Worm (Caenorhabditis elegans) whole organism, L3 larva: Measurements from ENCODE around the gene F38C2.1.

Experiments
- R02D3.7 ChIP-seq: fragments of 150-350 bp; optimal IDR thresholded peaks from 2 replicates; lab custom pipeline; 2014; ENCODE audit warnings: missing biosample characterization, missing genetic modification characterization
- ama-1 ChIP-seq: fragments of 150-350 bp; optimal IDR thresholded peaks from 2 replicates; lab custom pipeline; 2018
- ceh-28 ChIP-seq: fragments of 150-350 bp; optimal IDR thresholded peaks from 2 replicates; lab custom pipeline; 2014; ENCODE audit warnings: missing biosample characterization, missing genetic modification reagents, missing genetic modification characterization
- ceh-82 ChIP-seq: fragments of 150-350 bp; optimal IDR thresholded peaks from 2 replicates; lab custom pipeline; 2014; ENCODE audit warnings: missing biosample characterization, missing genetic modification characterization
- ceh-9 ChIP-seq: sonication (generic microtip); optimal IDR thresholded peaks from 2 replicates; lab custom pipeline; 2018; ENCODE audit warnings: missing biosample characterization, missing genetic modification characterization
- daf-12 ChIP-seq: fragments of 150-350 bp; optimal IDR thresholded peaks from 2 replicates; lab custom pipeline; 2014; ENCODE audit warnings: missing biosample characterization, missing genetic modification reagents, missing genetic modification characterization
- egl-5 ChIP-seq: fragments of 150-350 bp; optimal IDR thresholded peaks from 2 replicates; lab custom pipeline; 2017; ENCODE audit warnings: missing biosample characterization, missing genetic modification reagents, missing genetic modification characterization, inconsistent platforms
- elt-3 ChIP-seq, 3 experiments: fragments of 150-350 bp in 1 of 3; sonication (generic microtip) in 2 of 3; optimal IDR thresholded peaks; 2 replicates in 2 of 3; 4 replicates in 1 of 3; lab custom pipeline; 2014 to 2017; ENCODE audit warnings: missing biosample characterization in 3 of 3, missing genetic modification characterization in 3 of 3
- eor-1 ChIP-seq, 2 experiments: fragments of 150-350 bp; optimal IDR thresholded peaks; 2 replicates each; lab custom pipeline; 2014 to 2018; ENCODE audit warnings: missing biosample characterization in 2 of 2, missing genetic modification characterization in 2 of 2
- fkh-2 ChIP-seq: fragments of 150-350 bp; optimal IDR thresholded peaks from 2 replicates; lab custom pipeline; 2014; ENCODE audit warnings: missing biosample characterization, missing genetic modification reagents, missing genetic modification characterization
- fos-1 ChIP-seq: fragments of 150-350 bp; optimal IDR thresholded peaks from 2 replicates; lab custom pipeline; 2014; ENCODE audit warnings: missing biosample characterization, missing genetic modification characterization
- jun-1 ChIP-seq: fragments of 150-350 bp; optimal IDR thresholded peaks from 2 replicates; lab custom pipeline; 2014; ENCODE audit warnings: missing biosample characterization, missing genetic modification reagents, missing genetic modification characterization
- lin-15B ChIP-seq: fragments of 150-350 bp; optimal IDR thresholded peaks from 2 replicates; lab custom pipeline; 2014; ENCODE audit warnings: missing biosample characterization, missing genetic modification characterization
- lin-39 ChIP-seq: fragments of 150-350 bp; optimal IDR thresholded peaks from 2 replicates; lab custom pipeline; 2018; ENCODE audit warnings: missing biosample characterization, missing genetic modification reagents, missing genetic modification characterization
- lsy-12 ChIP-seq: sonication (generic microtip); optimal IDR thresholded peaks from 2 replicates; lab custom pipeline; 2016; ENCODE audit warnings: mild to moderate bottlenecking, missing genetic modification characterization, missing compliant biosample characterization
- mdl-1 ChIP-seq: fragments of 150-350 bp; optimal IDR thresholded peaks from 2 replicates; lab custom pipeline; 2014; ENCODE audit warnings: missing biosample characterization, missing genetic modification characterization
- mml-1 ChIP-seq: fragments of 150-350 bp; sonication (generic microtip); optimal IDR thresholded peaks from 3 replicates; lab custom pipeline; 2014; ENCODE audit warnings: missing biosample characterization, missing genetic modification characterization
- nfya-1 ChIP-seq: sonication (generic microtip); optimal IDR thresholded peaks from 2 replicates; lab custom pipeline; 2017; ENCODE audit warnings: missing genetic modification characterization, mild to moderate bottlenecking, missing compliant biosample characterization, antibody characterized with exemption, moderate library complexity; ENCODE audit not compliant: insufficient read depth
- nhr-23 ChIP-seq: fragments of 150-350 bp; optimal IDR thresholded peaks from 2 replicates; lab custom pipeline; 2014; ENCODE audit warnings: missing biosample characterization, missing genetic modification reagents, missing genetic modification characterization
- nhr-25 ChIP-seq: sonication (generic microtip); optimal IDR thresholded peaks from 2 replicates; lab custom pipeline; 2017; ENCODE audit warnings: missing biosample characterization, missing genetic modification characterization
- nhr-43 ChIP-seq: sonication (generic microtip); optimal IDR thresholded peaks from 2 replicates; lab custom pipeline; 2016; ENCODE audit warnings: mild to moderate bottlenecking, missing genetic modification characterization, missing compliant biosample characterization; ENCODE audit not compliant: poor library complexity, severe bottlenecking
- nhr-76 ChIP-seq: fragments of 150-350 bp; sonication (generic microtip); optimal IDR thresholded peaks from 5 replicates; lab custom pipeline; 2014; ENCODE audit warnings: missing biosample characterization, missing genetic modification characterization
- nhr-77 ChIP-seq: fragments of 150-350 bp; optimal IDR thresholded peaks from 2 replicates; lab custom pipeline; 2014; ENCODE audit warnings: missing biosample characterization, missing genetic modification characterization
- sea-2 ChIP-seq: fragments of 150-350 bp; sonication (generic microtip); optimal IDR thresholded peaks from 4 replicates; lab custom pipeline; 2014; ENCODE audit warnings: missing biosample characterization, missing genetic modification reagents, missing genetic modification characterization
- skn-1 ChIP-seq: fragments of 150-350 bp; optimal IDR thresholded peaks from 2 replicates; lab custom pipeline; 2014; ENCODE audit warnings: missing biosample characterization, missing genetic modification characterization
- snpc-4 ChIP-seq: fragments of 150-350 bp; optimal IDR thresholded peaks from 2 replicates; lab custom pipeline; 2014; ENCODE audit warnings: missing biosample characterization, missing genetic modification characterization
- tbx-2 ChIP-seq: sonication (generic microtip); optimal IDR thresholded peaks from 2 replicates; lab custom pipeline; 2016; ENCODE audit warnings: mild to moderate bottlenecking, missing genetic modification characterization, missing compliant biosample characterization
- unc-39 ChIP-seq: sonication (generic microtip); optimal IDR thresholded peaks from 4 replicates; lab custom pipeline; 2017; ENCODE audit warnings: missing biosample characterization, missing genetic modification characterization
- unc-62 ChIP-seq: fragments of 150-350 bp; sonication (generic microtip); optimal IDR thresholded peaks from 4 replicates; lab custom pipeline; 2014; ENCODE audit warnings: missing biosample characterization, missing genetic modification reagents, missing genetic modification characterization
- ztf-11 ChIP-seq: fragments of 150-350 bp; optimal IDR thresholded peaks from 2 replicates; lab custom pipeline; 2014; ENCODE audit warnings: missing biosample characterization, missing genetic modification characterization
- ztf-4 ChIP-seq: fragments of 150-350 bp; optimal IDR thresholded peaks from 2 replicates; lab custom pipeline; 2014; ENCODE audit warnings: missing biosample characterization, missing genetic modification characterization

Gene F38C2.1

DNA sequence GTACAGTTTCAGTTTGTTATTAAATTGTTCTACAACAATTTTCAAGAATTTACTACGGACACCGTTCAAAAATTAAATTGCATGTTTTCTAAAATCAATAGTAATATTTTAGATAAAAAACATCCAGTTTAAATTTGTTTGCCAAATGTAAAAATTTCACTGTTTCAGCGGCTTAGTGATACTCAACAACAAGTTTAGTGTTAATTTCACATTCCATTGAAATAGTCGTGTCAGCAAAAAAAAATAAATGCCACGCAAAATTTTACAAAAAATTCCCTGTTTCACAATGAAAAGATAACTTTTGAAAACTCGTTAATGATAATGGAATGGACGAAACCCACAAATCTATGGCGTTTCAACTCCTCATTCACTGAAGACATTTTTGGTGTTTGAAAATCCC lies 31.1 kb upstream of the F38C2.1 start:
- TF ChIP-seq nhr-23 (no peak), egl-5 (no peak), elt-3 (tag; optimal IDR thresholded peaks at IDR 0.05; lab: Kevin White, UChicago) (no peak), nfya-1 (tag; lab: Kevin White, UChicago) (no peak), ztf-4 (no peak), nhr-76 (tag; lab: Kevin White, UChicago) (no peak), fos-1 (no peak), skn-1 (no peak), nhr-43 (tag; lab: Kevin White, UChicago) (no peak), mml-1 (tag; lab: Kevin White, UChicago) (no peak), ztf-11 (no peak)

DNA sequence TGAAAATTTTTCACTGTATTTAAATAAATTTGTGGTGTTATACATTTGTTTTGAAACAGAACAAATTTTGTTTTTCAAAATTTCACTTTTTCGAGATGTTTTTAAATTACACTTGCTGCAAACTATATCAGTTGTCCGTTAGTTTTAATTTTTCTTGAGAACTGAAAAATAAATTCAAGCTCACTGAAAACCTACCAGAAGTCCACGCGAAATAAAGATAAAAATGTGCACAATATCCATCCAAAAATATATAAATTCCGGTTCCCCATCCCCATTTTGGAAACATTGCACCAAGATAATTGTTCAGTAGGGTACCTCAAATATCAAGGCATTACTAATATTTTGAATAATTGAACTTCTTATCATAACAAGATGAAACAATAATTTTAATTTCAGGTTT lies 26.5 kb upstream of the F38C2.1 start:
- no peak for TF ChIP-seq snpc-4 (tag; lab: Kevin White, UChicago)
- no peak for TF ChIP-seq nhr-25 (tag; lab: Kevin White, UChicago)
- no peak for TF ChIP-seq jun-1 (tag; lab: Kevin White, UChicago)
- no peak for TF ChIP-seq ceh-28
- no peak for TF ChIP-seq ztf-4
- no peak for TF ChIP-seq unc-62 (GFP tag; lab: Kevin White, UChicago)

- no peak for TF ChIP-seq nhr-23
Observed at ce11 chrIV:16221559-16221958, 25.7 kb upstream of the F38C2.1 start, which contains the start of gene srv-11. srv-11 (minus strand) TSS chrIV:16221659.

- TF ChIP-seq daf-12 (tag; lab: Kevin White, UChicago), result no peak
- TF ChIP-seq lin-39, result no peak
- TF ChIP-seq tbx-2, result no peak
- TF ChIP-seq nhr-77 (tag; lab: Kevin White, UChicago), result no peak
- TF ChIP-seq, all 47 proteins: peak for 0
Observed at ce11 chrIV:16225747-16226146, 21.5 kb upstream of the F38C2.1 start, which contains the start of gene H25K10.4. H25K10.4 (plus strand) TSS chrIV:16226047.

ce11 chrIV:16230464-16230863 lies 16.8 kb upstream of the F38C2.1 start:
- no peak for TF ChIP-seq lsy-12 (tag; lab: Kevin White, UChicago)
- TF ChIP-seq eor-1 (tag; optimal IDR thresholded peaks at IDR 0.05; lab: Kevin White, UChicago), result no peak
- TF ChIP-seq ama-1 (lab: Kevin White, UChicago), result no peak
- TF ChIP-seq ztf-4, result no peak
- TF ChIP-seq lin-39, result no peak
- no peak for TF ChIP-seq sea-2 (GFP tag; lab: Kevin White, UChicago)
- TF ChIP-seq nhr-77 (tag; lab: Kevin White, UChicago), result no peak
- TF ChIP-seq snpc-4 (tag; lab: Kevin White, UChicago), result no peak
- no peak for TF ChIP-seq nhr-76 (tag; lab: Kevin White, UChicago)
- TF ChIP-seq lin-15B (tag; lab: Kevin White, UChicago), result no peak
- no peak for TF ChIP-seq elt-3 (tag; optimal IDR thresholded peaks at IDR 0.05; lab: Kevin White, UChicago)
- TF ChIP-seq ztf-11, result no peak
- no peak for TF ChIP-seq R02D3.7 (tag; lab: Kevin White, UChicago)
- TF ChIP-seq mdl-1 (tag; lab: Kevin White, UChicago), result no peak

DNA sequence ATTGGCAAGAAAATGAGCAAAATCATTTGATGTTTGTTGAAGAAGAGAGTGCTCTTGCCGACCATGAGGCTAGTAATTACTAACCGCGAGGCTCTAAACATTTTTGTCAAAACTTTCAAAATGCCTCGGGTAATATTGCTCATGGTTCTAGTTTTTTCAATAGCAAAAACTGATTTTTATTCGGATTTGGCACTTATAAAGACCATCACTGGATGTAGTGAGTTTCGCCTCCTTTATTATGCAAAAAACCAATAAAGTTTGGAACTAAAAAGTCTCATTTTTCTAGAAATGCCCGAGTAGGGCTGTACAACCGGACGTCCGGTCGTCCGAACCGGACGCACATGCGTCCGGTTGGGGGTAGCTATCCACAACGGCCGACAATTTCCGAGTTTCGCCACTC lies 14.2 kb upstream of the F38C2.1 start, which contains the start of the genes hpa-1 and irld-39:
TSS of gene hpa-1 (minus strand) at position 101 of the 400 bp plus-strand sequence.
TSS of gene irld-39 (plus strand) at position 121 of the 400 bp plus-strand sequence.
- no peak for TF ChIP-seq nhr-25 (tag; lab: Kevin White, UChicago)
- TF ChIP-seq unc-39 (tag; lab: Kevin White, UChicago), result no peak
- no peak for TF ChIP-seq daf-12 (tag; lab: Kevin White, UChicago)
- TF ChIP-seq mdl-1 (tag; lab: Kevin White, UChicago), result no peak
- TF ChIP-seq fkh-2 (tag; lab: Kevin White, UChicago), result no peak
- no peak for TF ChIP-seq ceh-9 (tag; lab: Kevin White, UChicago)
- no peak for TF ChIP-seq ceh-82 (tag; lab: Kevin White, UChicago)
- TF ChIP-seq mml-1 (tag; lab: Kevin White, UChicago), result no peak
